Worm (Caenorhabditis elegans) whole organism, young adult: ENCODE results near the gene spt-5.

ENCODE experiments used
- Y53G8AR.9 ChIP-seq: fragments of 200-800 bp; sonication (Bioruptor generic); conservative IDR thresholded peaks from 2 replicates; pipeline ENCODE4 v1.3.6; 2022; ENCODE audit warnings: missing genetic modification reagents, missing genetic modification characterization, missing compliant biosample characterization
- ama-1 ChIP-seq, 3 experiments: fragments of 150-350 bp in 1 of 3; sonication (generic microtip) in 2 of 3; optimal IDR thresholded peaks; 2 replicates each; lab custom pipeline; 2014 to 2018; ENCODE audit warnings: missing biosample characterization in 2 of 3, missing genetic modification characterization in 2 of 3, missing genetic modification reagents in 2 of 3
- ceh-27 ChIP-seq: fragments of 200-800 bp; sonication (Bioruptor generic); optimal IDR thresholded peaks from 2 replicates; lab custom pipeline; 2018; ENCODE audit warnings: mild to moderate bottlenecking, missing genetic modification characterization, moderate library complexity, missing compliant biosample characterization
- hsf-1 ChIP-seq: fragments of 200-800 bp; sonication (Bioruptor generic); IDR thresholded peaks from 2 replicates; pipeline ENCODE4 v1.3.6; 2022; ENCODE audit warnings: missing genetic modification reagents, missing genetic modification characterization, missing compliant biosample characterization
- sdz-38 ChIP-seq: sonication (generic microtip); optimal IDR thresholded peaks from 2 replicates; lab custom pipeline; 2016; ENCODE audit warnings: missing genotype, missing genetic modification characterization, missing compliant biosample characterization
- tlf-1 ChIP-seq: fragments of 200-800 bp; sonication (Bioruptor generic); optimal IDR thresholded peaks from 2 replicates; lab custom pipeline; 2018; ENCODE audit warnings: mild to moderate bottlenecking, missing genetic modification characterization, missing compliant biosample characterization
- unc-62 ChIP-seq: fragments of 150-350 bp; optimal IDR thresholded peaks from 2 replicates; lab custom pipeline; 2014; ENCODE audit warnings: missing biosample characterization, missing genetic modification reagents, missing genetic modification characterization
- ztf-28 ChIP-seq: fragments of 200-800 bp; sonication (Bioruptor generic); IDR thresholded peaks from 2 replicates; pipeline ENCODE4 v1.3.6; 2022; ENCODE audit warnings: missing genetic modification reagents, missing genetic modification characterization, missing compliant biosample characterization

- TF ChIP-seq ama-1 (optimal IDR thresholded peaks at IDR 0.05; lab: Kevin White, UChicago) (no peak), ama-1 (GFP tag; optimal IDR thresholded peaks at IDR 0.05; lab: Kevin White, UChicago) (no peak), tlf-1 (GFP tag; lab: Kevin White, UChicago) (no peak), unc-62 (no peak), ceh-27 (GFP tag; lab: Kevin White, UChicago) (no peak), ztf-28 (GFP tag; lab: Robert Waterston, UW) (no peak), hsf-1 (GFP tag; lab: Robert Waterston, UW) (no peak), sdz-38 (tag; lab: Kevin White, UChicago) (no peak), Y53G8AR.9 (no peak)
These were observed 15.9 kb upstream of the spt-5 start for ce11 chrIV:12035422-12035821.
